Worm (Caenorhabditis elegans) whole organism, early embryonic: ENCODE data around the gene C25F9.12.

Experiments used
- F13C5.2 ChIP-seq: sonication (generic microtip); optimal IDR thresholded peaks from 2 replicates; lab custom pipeline; 2017; ENCODE audit warnings: mild to moderate bottlenecking, missing genetic modification characterization, inconsistent platforms, missing compliant biosample characterization
- ama-1 ChIP-seq: fragments of 150-350 bp; optimal IDR thresholded peaks from 2 replicates; lab custom pipeline; 2014
- ceh-13 ChIP-seq: fragments of 200-800 bp; sonication (Bioruptor generic); optimal IDR thresholded peaks from 2 replicates; lab custom pipeline; 2018; ENCODE audit warnings: mild to moderate bottlenecking, missing genetic modification characterization, missing compliant biosample characterization
- ets-7 ChIP-seq: sonication (generic microtip); optimal IDR thresholded peaks from 2 replicates; lab custom pipeline; 2016; ENCODE audit warnings: missing genotype, missing genetic modification characterization, missing compliant biosample characterization
- flt-1 ChIP-seq: fragments of 200-800 bp; sonication (Bioruptor generic); IDR thresholded peaks from 2 replicates; pipeline ENCODE4 v1.3.6; 2022; ENCODE audit warnings: missing genetic modification characterization, missing compliant biosample characterization
- hnd-1 ChIP-seq: sonication (generic microtip); optimal IDR thresholded peaks from 2 replicates; lab custom pipeline; 2016; ENCODE audit warnings: missing genetic modification characterization, missing compliant biosample characterization

ce11 chrV:19428097-19428496, 25.3 kb upstream of the C25F9.12 start:
- TF ChIP-seq ama-1 (no peak), flt-1 (GFP tag; lab: Robert Waterston, UW) (no peak), F13C5.2 (tag; lab: Kevin White, UChicago) (no peak), hnd-1 (tag; lab: Kevin White, UChicago) (no peak), ceh-13 (GFP tag; lab: Kevin White, UChicago) (no peak), ets-7 (tag; lab: Kevin White, UChicago) (no peak)
